Fruit fly (Drosophila melanogaster) whole organism, embryonic: ENCODE results near the gene CG17752.

Source experiments
- Antp ChIP-seq: fragments of 200-800 bp; sonication (Bioruptor generic); optimal IDR thresholded peaks from 3 replicates; lab custom pipeline; 2016; ENCODE audit warnings: missing biosample characterization, missing genetic modification characterization
- B-H1 ChIP-seq: fragments of 200-800 bp; sonication (Bioruptor generic); IDR thresholded peaks from 3 replicates; pipeline ENCODE4 v1.3.6; 2022; ENCODE audit warnings: missing biosample characterization, missing genetic modification characterization
- BtbVII ChIP-seq: fragments of 200-800 bp; sonication (Bioruptor generic); optimal IDR thresholded peaks from 3 replicates; lab custom pipeline; 2017; ENCODE audit warnings: missing biosample characterization, mild to moderate bottlenecking, missing genetic modification characterization
- CG10565 ChIP-seq: fragments of 200-800 bp; sonication (Bioruptor generic); optimal IDR thresholded peaks from 3 replicates; lab custom pipeline; 2016; ENCODE audit warnings: missing biosample characterization, mild to moderate bottlenecking, missing genetic modification characterization
- CG11695 ChIP-seq: fragments of 200-800 bp; sonication (Bioruptor generic); IDR thresholded peaks from 3 replicates; pipeline ENCODE4 v1.3.6; 2022; ENCODE audit warnings: missing biosample characterization, missing genetic modification characterization
- CG13624 ChIP-seq: fragments of 200-800 bp; sonication (Bioruptor generic); optimal IDR thresholded peaks from 2 replicates; lab custom pipeline; 2016; ENCODE audit warnings: missing biosample characterization, missing genetic modification characterization
- CG14710 ChIP-seq: fragments of 200-800 bp; sonication (Bioruptor generic); optimal IDR thresholded peaks from 3 replicates; lab custom pipeline; 2019; ENCODE audit warnings: missing biosample characterization, mild to moderate bottlenecking, missing genetic modification characterization, moderate library complexity
- CG17568 ChIP-seq: fragments of 200-800 bp; sonication (Bioruptor generic); optimal IDR thresholded peaks from 2 replicates; lab custom pipeline; 2018; ENCODE audit warnings: missing biosample characterization, mild to moderate bottlenecking, missing genetic modification characterization, moderate library complexity
- CG31365 ChIP-seq: fragments of 200-800 bp; sonication (Bioruptor generic); optimal IDR thresholded peaks from 2 replicates; lab custom pipeline; 2018; ENCODE audit warnings: missing biosample characterization, mild to moderate bottlenecking, missing genetic modification characterization
- CG32532 ChIP-seq: fragments of 200-800 bp; sonication (Bioruptor generic); IDR thresholded peaks from 2 replicates; pipeline ENCODE4 v1.3.6; 2022; ENCODE audit warnings: missing biosample characterization, missing genetic modification characterization
- CG5953 ChIP-seq: fragments of 200-800 bp; sonication (Bioruptor generic); IDR thresholded peaks from 2 replicates; pipeline ENCODE4 v1.3.6; 2022; ENCODE audit warnings: missing biosample characterization, missing genetic modification characterization
- CG6765 ChIP-seq: fragments of 200-800 bp; sonication (Bioruptor generic); optimal IDR thresholded peaks from 3 replicates; lab custom pipeline; 2017; ENCODE audit warnings: missing biosample characterization, mild to moderate bottlenecking, missing genetic modification characterization
- CG6854 ChIP-seq: fragments of 200-800 bp; sonication (Bioruptor generic); optimal IDR thresholded peaks from 3 replicates; lab custom pipeline; 2017; ENCODE audit warnings: missing biosample characterization, mild to moderate bottlenecking, missing genetic modification characterization
- CG7745 ChIP-seq: fragments of 200-800 bp; sonication (Bioruptor generic); optimal IDR thresholded peaks from 2 replicates; lab custom pipeline; 2018; ENCODE audit warnings: missing biosample characterization, mild to moderate bottlenecking, missing genetic modification characterization, moderate library complexity
- CG8359 ChIP-seq: fragments of 200-800 bp; sonication (Bioruptor generic); optimal IDR thresholded peaks from 2 replicates; lab custom pipeline; 2017; ENCODE audit warnings: missing biosample characterization, mild to moderate bottlenecking, missing genetic modification characterization, borderline replicate concordance
- CG8478 ChIP-seq: fragments of >200 bp; optimal IDR thresholded peaks from 2 replicates; lab custom pipeline; 2018
- CG9609 ChIP-seq: fragments of 200-800 bp; sonication (Bioruptor generic); optimal IDR thresholded peaks from 3 replicates; lab custom pipeline; 2016; ENCODE audit warnings: missing biosample characterization, missing genetic modification characterization
- CG9932 ChIP-seq: fragments of 200-800 bp; sonication (Bioruptor generic); IDR thresholded peaks from 2 replicates; pipeline ENCODE4 v1.3.6; 2022; ENCODE audit warnings: missing biosample characterization, missing genetic modification characterization
- CrebB ChIP-seq: fragments of 200-800 bp; sonication (Bioruptor generic); optimal IDR thresholded peaks from 3 replicates; lab custom pipeline; 2018; ENCODE audit warnings: missing biosample characterization, mild to moderate bottlenecking, missing genetic modification characterization
- E2f1 ChIP-seq: fragments of 200-800 bp; sonication (Bioruptor generic); IDR thresholded peaks from 2 replicates; pipeline ENCODE4 v1.3.6; 2022; ENCODE audit warnings: missing biosample characterization, missing genetic modification characterization
- HLH4C ChIP-seq: fragments of 200-800 bp; sonication (Bioruptor generic); IDR thresholded peaks from 3 replicates; pipeline ENCODE4 v1.3.6; 2022; ENCODE audit warnings: missing biosample characterization, missing genetic modification characterization; ENCODE audit not compliant: partially characterized antibody
- MBD-R2 ChIP-seq: fragments of 200-800 bp; sonication (Bioruptor generic); IDR thresholded peaks from 2 replicates; pipeline ENCODE4 v1.3.6; 2022; ENCODE audit warnings: missing biosample characterization, missing genetic modification characterization
- Oli ChIP-seq: fragments of 200-800 bp; sonication (Bioruptor generic); optimal IDR thresholded peaks from 2 replicates; lab custom pipeline; 2018; ENCODE audit warnings: missing biosample characterization, mild to moderate bottlenecking, missing genetic modification characterization, moderate library complexity
- PHDP ChIP-seq: fragments of 200-800 bp; sonication (Bioruptor generic); optimal IDR thresholded peaks from 3 replicates; lab custom pipeline; 2018; ENCODE audit warnings: missing biosample characterization, mild to moderate bottlenecking, missing genetic modification characterization, moderate library complexity
- Pdp1 ChIP-seq, 2 experiments: fragments of 200-800 bp; sonication (Bioruptor generic); optimal IDR thresholded peaks; 3 replicates each; lab custom pipeline; 2016; ENCODE audit warnings: missing biosample characterization in 2 of 2, missing genetic modification characterization in 2 of 2, mild to moderate bottlenecking in 1 of 2, moderate library complexity in 1 of 2
- Sox100B ChIP-seq: fragments of 200-800 bp; sonication (Bioruptor generic); optimal IDR thresholded peaks from 3 replicates; lab custom pipeline; 2018; ENCODE audit warnings: missing biosample characterization, mild to moderate bottlenecking, missing genetic modification characterization
- Trl ChIP-seq, 3 experiments: fragments of >200 bp in 2 of 3; fragments of 200-800 bp in 1 of 3; sonication (Bioruptor generic) in 1 of 3; optimal IDR thresholded peaks; 2 replicates in 1 of 3; 3 replicates in 2 of 3; lab custom pipeline; 2016 to 2017; ENCODE audit warnings: missing biosample characterization in 1 of 3, missing genetic modification characterization in 1 of 3
- abd-A ChIP-seq: fragments of 200-800 bp; sonication (Bioruptor generic); optimal IDR thresholded peaks from 3 replicates; lab custom pipeline; 2019; ENCODE audit warnings: missing biosample characterization, mild to moderate bottlenecking, missing genetic modification characterization, moderate library complexity
- ase ChIP-seq: fragments of 200-800 bp; sonication (Bioruptor generic); IDR thresholded peaks from 3 replicates; pipeline ENCODE4 v1.3.6; 2022; ENCODE audit warnings: missing biosample characterization, missing genetic modification characterization
- bcd ChIP-seq: fragments of 200-800 bp; sonication (Bioruptor generic); optimal IDR thresholded peaks from 2 replicates; lab custom pipeline; 2017; ENCODE audit warnings: missing biosample characterization, mild to moderate bottlenecking, missing genetic modification characterization
- cas ChIP-seq: fragments of 200-800 bp; sonication (Bioruptor generic); IDR thresholded peaks from 2 replicates; pipeline ENCODE4 v1.3.6; 2022; ENCODE audit warnings: missing biosample characterization, missing genetic modification characterization
- caup ChIP-seq: fragments of 200-800 bp; sonication (Bioruptor generic); optimal IDR thresholded peaks from 3 replicates; lab custom pipeline; 2017; ENCODE audit warnings: missing biosample characterization, mild to moderate bottlenecking, missing genetic modification characterization, moderate library complexity; ENCODE audit not compliant: severe bottlenecking
- chn ChIP-seq: fragments of 200-800 bp; sonication (Bioruptor generic); optimal IDR thresholded peaks from 2 replicates; lab custom pipeline; 2016; ENCODE audit warnings: missing biosample characterization, missing genetic modification characterization
- dysf ChIP-seq: fragments of 200-800 bp; sonication (Bioruptor generic); IDR thresholded peaks from 3 replicates; pipeline ENCODE4 v1.3.6; 2022; ENCODE audit warnings: missing biosample characterization, missing genetic modification characterization
- fru ChIP-seq: fragments of >200 bp; optimal IDR thresholded peaks from 2 replicates; lab custom pipeline; 2017
- gcm2 ChIP-seq: fragments of 200-800 bp; sonication (Bioruptor generic); optimal IDR thresholded peaks from 2 replicates; lab custom pipeline; 2016; ENCODE audit warnings: missing biosample characterization, missing genetic modification characterization
- gem ChIP-seq: fragments of 200-800 bp; sonication (Bioruptor generic); optimal IDR thresholded peaks from 2 replicates; lab custom pipeline; 2019; ENCODE audit warnings: missing biosample characterization, mild to moderate bottlenecking, missing genetic modification characterization, moderate library complexity
- gt ChIP-seq: fragments of 200-800 bp; sonication (Bioruptor generic); IDR thresholded peaks from 2 replicates; pipeline ENCODE4 v1.3.6; 2022; ENCODE audit warnings: missing biosample characterization, missing genetic modification characterization
- hkb ChIP-seq, 2 experiments: fragments of 200-800 bp in 1 of 2; fragments of >200 bp in 1 of 2; sonication (Bioruptor generic) in 1 of 2; IDR thresholded peaks in 1 of 2; optimal IDR thresholded peaks in 1 of 2; 2 replicates each; pipeline versions ENCODE4 v1.3.6 to Lab custom; 2017 to 2022; ENCODE audit warnings: missing biosample characterization in 1 of 2, missing genetic modification characterization in 1 of 2
- inv ChIP-seq: fragments of 200-800 bp; sonication (Bioruptor generic); IDR thresholded peaks from 2 replicates; pipeline ENCODE4 v1.3.6; 2022; ENCODE audit warnings: missing biosample characterization, missing genetic modification characterization; ENCODE audit not compliant: partially characterized antibody
- lov ChIP-seq, 2 experiments: fragments of 200-800 bp in 1 of 2; fragments of >200 bp in 1 of 2; sonication (Bioruptor generic) in 1 of 2; IDR thresholded peaks in 1 of 2; optimal IDR thresholded peaks in 1 of 2; 2 replicates in 1 of 2; 3 replicates in 1 of 2; pipeline versions ENCODE4 v1.3.6 to Lab custom; 2017 to 2022; ENCODE audit warnings: missing biosample characterization in 1 of 2, missing genetic modification characterization in 1 of 2
- maf-S ChIP-seq: fragments of 200-800 bp; sonication (Bioruptor generic); optimal IDR thresholded peaks from 2 replicates; lab custom pipeline; 2016; ENCODE audit warnings: missing biosample characterization, missing genetic modification characterization
- pho ChIP-seq: fragments of 200-800 bp; sonication (Bioruptor generic); optimal IDR thresholded peaks from 2 replicates; lab custom pipeline; 2016; ENCODE audit warnings: missing biosample characterization, missing genetic modification characterization
- phol ChIP-seq: fragments of 200-800 bp; sonication (Bioruptor generic); optimal IDR thresholded peaks from 3 replicates; lab custom pipeline; 2018; ENCODE audit warnings: missing biosample characterization, mild to moderate bottlenecking, missing genetic modification characterization, moderate library complexity
- psq ChIP-seq: fragments of 200-800 bp; sonication (Bioruptor generic); optimal IDR thresholded peaks from 2 replicates; lab custom pipeline; 2017; ENCODE audit warnings: missing biosample characterization, missing genetic modification characterization
- slou ChIP-seq: fragments of 200-800 bp; sonication (Bioruptor generic); optimal IDR thresholded peaks from 3 replicates; lab custom pipeline; 2016; ENCODE audit warnings: missing biosample characterization, missing genetic modification characterization
- ssp ChIP-seq: fragments of 200-800 bp; sonication (Bioruptor generic); IDR thresholded peaks from 2 replicates; pipeline ENCODE4 v1.3.6; 2022; ENCODE audit warnings: missing biosample characterization, missing genetic modification characterization
- ttk ChIP-seq: fragments of 200-800 bp; sonication (Bioruptor generic); IDR thresholded peaks from 2 replicates; pipeline ENCODE4 v2.1.2; 2022; ENCODE audit warnings: missing biosample characterization, missing genetic modification characterization
- wor ChIP-seq: fragments of 200-800 bp; sonication (Bioruptor generic); IDR thresholded peaks from 2 replicates; pipeline ENCODE4 v1.3.6; 2022; ENCODE audit warnings: missing biosample characterization, missing genetic modification characterization

CG17752 gene

DNA sequence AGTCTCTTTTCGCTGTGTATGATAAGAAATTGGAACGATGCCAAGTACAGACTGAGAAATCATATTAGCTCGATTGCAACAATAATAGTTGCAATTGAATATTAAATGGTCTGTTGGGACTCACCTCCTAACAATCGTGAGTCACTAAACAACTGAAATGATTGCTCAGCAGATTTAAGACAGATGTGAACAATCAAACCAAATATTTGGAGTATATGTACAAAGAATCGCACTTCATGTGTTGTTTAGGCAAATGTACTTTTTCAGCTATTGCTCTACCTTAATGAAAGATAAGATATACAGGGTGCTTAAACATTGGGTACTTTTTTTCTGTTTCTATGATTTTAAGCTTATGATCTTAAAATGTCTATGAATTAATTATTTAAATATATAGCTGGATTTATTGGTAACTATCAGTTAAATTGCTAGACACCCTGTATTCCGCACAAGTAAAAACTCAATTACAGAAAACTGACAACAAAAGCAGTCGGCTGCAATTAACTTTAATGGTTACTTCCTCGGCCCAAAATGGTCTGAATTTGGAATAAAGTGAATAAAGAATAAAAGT, 31.6 kb downstream of the CG17752 start (continued):
- TF ChIP-seq Trl (optimal IDR thresholded peaks at IDR 0.05; lab: Kevin White, UChicago) = no peak
- TF ChIP-seq Trl (GFP tag; optimal IDR thresholded peaks at IDR 0.05; lab: Kevin White, UChicago) = no peak
- TF ChIP-seq CG13624 = peak; percentile 70
- TF ChIP-seq CG8478 (lab: Kevin White, UChicago) = no peak
- peak; percentile 79 for TF ChIP-seq CG14710
- TF ChIP-seq HLH4C (GFP tag; lab: Robert Waterston, UW) = no peak
- peak; percentile 91 for TF ChIP-seq dysf (GFP tag; lab: Robert Waterston, UW)
- peak; percentile 85 for TF ChIP-seq CG6854
- peak; percentile 76 for TF ChIP-seq CG9932 (GFP tag; lab: Robert Waterston, UW)
- peak; percentile 87 for TF ChIP-seq phol (tag; lab: Kevin White, UChicago)
- peak; percentile 76 for TF ChIP-seq bcd (GFP tag; lab: Kevin White, UChicago)
- TF ChIP-seq hkb (optimal IDR thresholded peaks at IDR 0.05; lab: Kevin White, UChicago) = no peak
- TF ChIP-seq hkb (GFP tag; IDR thresholded peaks at IDR 0.05; lab: Robert Waterston, UW) = peak; percentile 93
- no peak for TF ChIP-seq gcm2 (GFP tag; lab: Kevin White, UChicago)
- peak; percentile 83 for TF ChIP-seq CrebB (tag; lab: Kevin White, UChicago)
- no peak for TF ChIP-seq fru (lab: Kevin White, UChicago)
- peak; percentile 50 for TF ChIP-seq CG8359 (GFP tag; lab: Kevin White, UChicago)
- peak; percentile 9 for TF ChIP-seq CG10565 (GFP tag; lab: Kevin White, UChicago)
- no peak for TF ChIP-seq CG7745 (tag; lab: Kevin White, UChicago)
- peak; percentile 30 for TF ChIP-seq Antp (GFP tag; lab: Kevin White, UChicago)
- TF ChIP-seq psq (GFP tag; lab: Kevin White, UChicago) = peak; percentile 63
- TF ChIP-seq inv (GFP tag; lab: Robert Waterston, UW) = no peak
- TF ChIP-seq lov (optimal IDR thresholded peaks at IDR 0.05; lab: Kevin White, UChicago) = no peak
- peak; percentile 94 for TF ChIP-seq lov (GFP tag; IDR thresholded peaks at IDR 0.05; lab: Robert Waterston, UW)
- TF ChIP-seq Sox100B (GFP tag; lab: Kevin White, UChicago) = peak; percentile 88
- TF ChIP-seq abd-A = no peak
- peak; percentile 96 for TF ChIP-seq PHDP (tag; lab: Kevin White, UChicago)
- peak; percentile 87 for TF ChIP-seq E2f1 (GFP tag; lab: Robert Waterston, UW)
- TF ChIP-seq Pdp1 (GFP tag; optimal IDR thresholded peaks at IDR 0.05; lab: Kevin White, UChicago) = peak; percentile 51 to 76
- TF ChIP-seq CG32532 (GFP tag; lab: Robert Waterston, UW) = peak; percentile 92
- peak; percentile 78 for TF ChIP-seq B-H1 (GFP tag; lab: Robert Waterston, UW)
- TF ChIP-seq ttk (GFP tag; lab: Robert Waterston, UW) = peak; percentile 84
- peak; percentile 85 for TF ChIP-seq CG6765 (GFP tag; lab: Kevin White, UChicago)
- TF ChIP-seq CG5953 (GFP tag; lab: Robert Waterston, UW) = peak; percentile 82
- TF ChIP-seq ssp = peak; percentile 65
- TF ChIP-seq pho (GFP tag; lab: Kevin White, UChicago) = peak; percentile 51
- peak; percentile 76; the same call in 1 of the 2 replicates for TF ChIP-seq cas
- TF ChIP-seq gt (GFP tag; lab: Robert Waterston, UW) = no peak
- peak; percentile 89 for TF ChIP-seq Oli (tag; lab: Kevin White, UChicago)
- TF ChIP-seq wor (GFP tag; lab: Robert Waterston, UW) = peak; percentile 55
- TF ChIP-seq chn (GFP tag; lab: Kevin White, UChicago) = no peak
- TF ChIP-seq CG31365 (tag; lab: Kevin White, UChicago) = peak; percentile 65
- no peak for TF ChIP-seq slou (GFP tag; lab: Kevin White, UChicago)
- TF ChIP-seq maf-S (GFP tag; lab: Kevin White, UChicago) = peak; percentile 52
- peak; percentile 58; the same call in 1 of the 2 replicates for TF ChIP-seq MBD-R2 (GFP tag; lab: Robert Waterston, UW)
- peak; percentile 87 for TF ChIP-seq BtbVII (GFP tag; lab: Kevin White, UChicago)
- TF ChIP-seq CG11695 = peak; percentile 92
- peak; percentile 18 for TF ChIP-seq CG9609 (GFP tag; lab: Kevin White, UChicago)
- peak; percentile 83 for TF ChIP-seq CG17568 (GFP tag; lab: Kevin White, UChicago)
- TF ChIP-seq gem (tag; lab: Kevin White, UChicago) = peak; percentile 92
- TF ChIP-seq caup (GFP tag; lab: Kevin White, UChicago) = peak; percentile 86
- TF ChIP-seq ase (GFP tag; lab: Robert Waterston, UW) = peak; percentile 85; the same call in 2 of the 3 replicates
